Worm (Caenorhabditis elegans): Measurements from ENCODE around the gene C30G12.1.

C30G12.1 gene

ce11 chrII:7338995-7339394, 39.9 kb downstream of the C30G12.1 start, which contains the start of gene nhr-21:
Gene nhr-21 (plus strand): TSS chrII:7339229.
- TF ChIP-seq unc-62 (GFP tag; optimal IDR thresholded peaks at IDR 0.05) (no peak), nhr-10 (tag; optimal IDR thresholded peaks at IDR 0.05) (no peak), lin-39 (tag; optimal IDR thresholded peaks at IDR 0.05) (no peak), blmp-1 (tag; optimal IDR thresholded peaks at IDR 0.05; ENCODE audit: insufficient read depth) (peak; percentile 84), elt-3 (tag; optimal IDR thresholded peaks at IDR 0.05) (no peak), lsy-2 (tag; optimal IDR thresholded peaks at IDR 0.05) (peak in 1 of 2 experiments; percentile 56), nhr-77 (tag; optimal IDR thresholded peaks at IDR 0.05) (no peak), ztf-4 (tag; optimal IDR thresholded peaks at IDR 0.05) (peak; percentile 49), C34F6.9 (tag; optimal IDR thresholded peaks at IDR 0.05) (no peak), mdl-1 (tag; optimal IDR thresholded peaks at IDR 0.05) (peak in 1 of 2 experiments; percentile 16), nhr-6 (tag; optimal IDR thresholded peaks at IDR 0.05) (peak; percentile 70), snpc-4 (tag; optimal IDR thresholded peaks at IDR 0.05) (no peak), dmd-4 (tag; optimal IDR thresholded peaks at IDR 0.05) (no peak), ceh-82 (tag; optimal IDR thresholded peaks at IDR 0.05) (no peak), nhr-129 (tag; optimal IDR thresholded peaks at IDR 0.05) (peak; percentile 67), nhr-23 (tag; optimal IDR thresholded peaks at IDR 0.05) (no peak), egl-27 (tag; optimal IDR thresholded peaks at IDR 0.05) (peak; percentile 4), sma-9 (GFP tag; optimal IDR thresholded peaks at IDR 0.05) (peak; percentile 88), sma-9 (tag; optimal IDR thresholded peaks at IDR 0.05) (no peak), crh-2 (tag; optimal IDR thresholded peaks at IDR 0.05) (peak; percentile 65), mab-5 (tag; optimal IDR thresholded peaks at IDR 0.05) (no peak), sma-3 (GFP tag; optimal IDR thresholded peaks at IDR 0.05) (peak; percentile 16), unc-55 (GFP tag; optimal IDR thresholded peaks at IDR 0.05) (no peak), ZK546.5 (tag; optimal IDR thresholded peaks at IDR 0.05) (no peak), sem-4 (tag; optimal IDR thresholded peaks at IDR 0.05) (peak; percentile 37), mbf-1 (tag; optimal IDR thresholded peaks at IDR 0.05) (no peak), nhr-25 (tag; optimal IDR thresholded peaks at IDR 0.05) (peak; percentile 34), nhr-11 (tag; optimal IDR thresholded peaks at IDR 0.05) (no peak), aly-2 (tag; optimal IDR thresholded peaks at IDR 0.05) (no peak), skn-1 (tag; optimal IDR thresholded peaks at IDR 0.05) (no peak), lin-13 (GFP tag; optimal IDR thresholded peaks at IDR 0.05) (no peak), nhr-12 (tag; optimal IDR thresholded peaks at IDR 0.05) (no peak), nhr-237 (tag; optimal IDR thresholded peaks at IDR 0.05) (no peak), ztf-11 (tag; optimal IDR thresholded peaks at IDR 0.05) (no peak)

DNA sequence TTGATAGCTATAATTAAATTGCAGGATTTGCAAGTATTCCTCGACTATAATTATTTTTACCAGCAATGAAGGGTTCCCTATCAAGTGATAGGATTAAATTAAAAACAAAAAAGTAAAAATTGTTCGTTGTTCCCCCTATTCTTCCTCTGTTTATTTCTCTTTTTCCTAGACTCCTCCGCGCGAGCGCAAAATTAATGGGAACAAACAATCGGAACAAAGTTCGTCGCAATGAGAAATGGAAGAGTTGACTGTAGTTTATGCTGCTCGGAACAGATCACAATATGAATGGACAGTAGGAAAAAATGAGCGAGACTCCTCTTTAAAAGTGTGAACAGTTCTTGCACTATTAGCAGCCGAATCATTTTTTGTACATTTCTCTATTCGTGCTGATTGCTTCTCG, 41.6 kb downstream of the C30G12.1 start:
- TF ChIP-seq elt-1 (tag; optimal IDR thresholded peaks at IDR 0.05): no peak
- no peak for TF ChIP-seq ZK546.5 (tag; optimal IDR thresholded peaks at IDR 0.05)
- no peak for TF ChIP-seq nhr-23 (tag; optimal IDR thresholded peaks at IDR 0.05)
- TF ChIP-seq mdl-1 (tag; optimal IDR thresholded peaks at IDR 0.05): no peak
- TF ChIP-seq lin-39 (tag; optimal IDR thresholded peaks at IDR 0.05): no peak
- TF ChIP-seq nhr-6 (tag; optimal IDR thresholded peaks at IDR 0.05): no peak
- no peak for TF ChIP-seq nhr-11 (tag; optimal IDR thresholded peaks at IDR 0.05)
- TF ChIP-seq nhr-10 (tag; optimal IDR thresholded peaks at IDR 0.05): no peak
- TF ChIP-seq peb-1 (tag; optimal IDR thresholded peaks at IDR 0.05): no peak
- TF ChIP-seq R02D3.7 (tag; optimal IDR thresholded peaks at IDR 0.05): no peak
- TF ChIP-seq ztf-11 (tag; optimal IDR thresholded peaks at IDR 0.05): no peak
- no peak for TF ChIP-seq ztf-4 (tag; optimal IDR thresholded peaks at IDR 0.05)
- TF ChIP-seq Y55F3AM.14 (GFP tag; optimal IDR thresholded peaks at IDR 0.05): no peak

ce11 chrII:7341572-7342303, 42.6 kb downstream of the C30G12.1 start:
- TF ChIP-seq alr-1 (tag; optimal IDR thresholded peaks at IDR 0.05) (no peak), ztf-11 (tag; optimal IDR thresholded peaks at IDR 0.05) (no peak), R02D3.7 (tag; optimal IDR thresholded peaks at IDR 0.05) (no peak), nhr-25 (tag; optimal IDR thresholded peaks at IDR 0.05) (peak; percentile 10), crh-2 (tag; optimal IDR thresholded peaks at IDR 0.05) (peak; percentile 20), Y55F3AM.14 (GFP tag; optimal IDR thresholded peaks at IDR 0.05) (no peak), mbf-1 (tag; optimal IDR thresholded peaks at IDR 0.05) (no peak), lsy-2 (tag; optimal IDR thresholded peaks at IDR 0.05) (peak in 1 of 2 experiments; percentile 16), snpc-4 (tag; optimal IDR thresholded peaks at IDR 0.05) (no peak), sma-9 (GFP tag; optimal IDR thresholded peaks at IDR 0.05) (peak; percentile 30), sma-9 (tag; optimal IDR thresholded peaks at IDR 0.05) (no peak), skn-1 (tag; optimal IDR thresholded peaks at IDR 0.05) (no peak), C34F6.9 (tag; optimal IDR thresholded peaks at IDR 0.05) (no peak), nhr-23 (tag; optimal IDR thresholded peaks at IDR 0.05) (no peak), sma-3 (GFP tag; optimal IDR thresholded peaks at IDR 0.05) (no peak), ama-1 (optimal IDR thresholded peaks at IDR 0.05) (no peak), ztf-4 (tag; optimal IDR thresholded peaks at IDR 0.05) (no peak), lin-39 (tag; optimal IDR thresholded peaks at IDR 0.05) (no peak), aly-2 (tag; optimal IDR thresholded peaks at IDR 0.05) (no peak), mdl-1 (tag; optimal IDR thresholded peaks at IDR 0.05) (no peak), fos-1 (tag; optimal IDR thresholded peaks at IDR 0.05) (no peak)

Measured in whole organism, L2 larva.